Worm (Caenorhabditis elegans): Measurements from ENCODE around the gene srlf-30.

ce11 chrIV:10889820-10890462, 10.2 kb upstream of the srlf-30 start, which contains the start of gene F13E9.15:
- TF ChIP-seq lsy-2 (tag; optimal IDR thresholded peaks at IDR 0.05) (no peak), nhr-12 (tag; optimal IDR thresholded peaks at IDR 0.05) (no peak), unc-86 (tag; optimal IDR thresholded peaks at IDR 0.05) (no peak)

All from whole organism, L1 larva.